Worm (Caenorhabditis elegans) whole organism, early embryonic: Measurements from ENCODE around the gene cope-1.

ENCODE experiments used
- B0310.2 ChIP-seq: sonication (generic microtip); optimal IDR thresholded peaks from 2 replicates; lab custom pipeline; 2016; ENCODE audit warnings: mild to moderate bottlenecking, missing genetic modification characterization, missing compliant biosample characterization
- F13C5.2 ChIP-seq: sonication (generic microtip); optimal IDR thresholded peaks from 2 replicates; lab custom pipeline; 2017; ENCODE audit warnings: mild to moderate bottlenecking, missing genetic modification characterization, inconsistent platforms, missing compliant biosample characterization
- aly-1 ChIP-seq: sonication (generic microtip); optimal IDR thresholded peaks from 2 replicates; lab custom pipeline; 2016; ENCODE audit warnings: missing genetic modification characterization, missing compliant biosample characterization
- ama-1 ChIP-seq: fragments of 150-350 bp; optimal IDR thresholded peaks from 2 replicates; lab custom pipeline; 2014
- ceh-13 ChIP-seq: fragments of 200-800 bp; sonication (Bioruptor generic); optimal IDR thresholded peaks from 2 replicates; lab custom pipeline; 2018; ENCODE audit warnings: mild to moderate bottlenecking, missing genetic modification characterization, missing compliant biosample characterization
- ceh-36 ChIP-seq: sonication (generic microtip); optimal IDR thresholded peaks from 2 replicates; lab custom pipeline; 2016; ENCODE audit warnings: missing genetic modification characterization, inconsistent platforms, missing compliant biosample characterization
- ets-7 ChIP-seq: sonication (generic microtip); optimal IDR thresholded peaks from 2 replicates; lab custom pipeline; 2016; ENCODE audit warnings: missing genotype, missing genetic modification characterization, missing compliant biosample characterization
- flt-1 ChIP-seq: fragments of 200-800 bp; sonication (Bioruptor generic); IDR thresholded peaks from 2 replicates; pipeline ENCODE4 v1.3.6; 2022; ENCODE audit warnings: missing genetic modification characterization, missing compliant biosample characterization
- hmbx-1 ChIP-seq: sonication (generic microtip); optimal IDR thresholded peaks from 2 replicates; lab custom pipeline; 2016; ENCODE audit warnings: mild to moderate bottlenecking, missing genetic modification characterization, missing compliant biosample characterization
- hmg-4 ChIP-seq: fragments of 200-800 bp; sonication (Bioruptor generic); optimal IDR thresholded peaks from 2 replicates; lab custom pipeline; 2018; ENCODE audit warnings: mild to moderate bottlenecking, missing genetic modification characterization, missing compliant biosample characterization
- hnd-1 ChIP-seq: sonication (generic microtip); optimal IDR thresholded peaks from 2 replicates; lab custom pipeline; 2016; ENCODE audit warnings: missing genetic modification characterization, missing compliant biosample characterization
- pes-1 ChIP-seq: fragments of 200-800 bp; sonication (Bioruptor generic); IDR thresholded peaks from 2 replicates; pipeline ENCODE4 v1.3.6; 2022; ENCODE audit warnings: missing genetic modification reagents, missing genetic modification characterization, missing compliant biosample characterization
- scrt-1 ChIP-seq: fragments of 200-800 bp; sonication (Bioruptor generic); IDR thresholded peaks from 2 replicates; pipeline ENCODE4 v1.3.6; 2022; ENCODE audit warnings: missing genetic modification characterization, missing compliant biosample characterization
- sea-1 ChIP-seq: fragments of 200-800 bp; sonication (Bioruptor generic); conservative IDR thresholded peaks from 2 replicates; pipeline ENCODE4 v1.3.6; 2022; ENCODE audit warnings: missing genetic modification characterization, missing compliant biosample characterization
- tbx-11 ChIP-seq: fragments of 200-800 bp; sonication (Bioruptor generic); IDR thresholded peaks from 2 replicates; pipeline ENCODE4 v1.3.6; 2022; ENCODE audit warnings: missing genetic modification characterization, missing compliant biosample characterization
- tbx-37 ChIP-seq: fragments of 200-800 bp; sonication (Bioruptor generic); conservative IDR thresholded peaks from 2 replicates; pipeline ENCODE4 v1.3.6; 2022; ENCODE audit warnings: missing genetic modification reagents, missing genetic modification characterization, missing compliant biosample characterization
- tra-4 ChIP-seq: sonication (generic microtip); optimal IDR thresholded peaks from 2 replicates; lab custom pipeline; 2017; ENCODE audit warnings: missing genetic modification characterization, missing compliant biosample characterization

cope-1 gene

ce11 chrIII:13385850-13386249 lies 40.2 kb upstream of the cope-1 start, which contains the start of gene T03F6.4:
T03F6.4 (plus strand) TSS chrIII:13386150.
- TF ChIP-seq F13C5.2 (tag; lab: Kevin White, UChicago) (no peak), hnd-1 (tag; lab: Kevin White, UChicago) (no peak), aly-1 (no peak), ama-1 (no peak), B0310.2 (tag; lab: Kevin White, UChicago) (no peak), hmbx-1 (tag; lab: Kevin White, UChicago) (no peak), tbx-37 (no peak), sea-1 (GFP tag; lab: Robert Waterston, UW) (no peak), flt-1 (no peak), scrt-1 (GFP tag; lab: Robert Waterston, UW) (no peak), hmg-4 (no peak), ets-7 (tag; lab: Kevin White, UChicago) (no peak), tbx-11 (no peak), ceh-13 (GFP tag; lab: Kevin White, UChicago) (no peak), pes-1 (no peak), tra-4 (tag; lab: Kevin White, UChicago) (no peak), ceh-36 (tag; lab: Kevin White, UChicago) (no peak)

ce11 chrIII:13388621-13389020 lies 37.4 kb upstream of the cope-1 start:
- TF ChIP-seq tra-4 (tag; lab: Kevin White, UChicago) (no peak), sea-1 (GFP tag; lab: Robert Waterston, UW) (no peak), flt-1 (no peak), scrt-1 (GFP tag; lab: Robert Waterston, UW) (no peak), ama-1 (no peak), hmbx-1 (tag; lab: Kevin White, UChicago) (no peak), F13C5.2 (tag; lab: Kevin White, UChicago) (no peak), aly-1 (no peak), pes-1 (no peak), tbx-37 (no peak), B0310.2 (tag; lab: Kevin White, UChicago) (no peak), ceh-36 (tag; lab: Kevin White, UChicago) (no peak), ceh-13 (GFP tag; lab: Kevin White, UChicago) (no peak), hmg-4 (no peak)

ce11 chrIII:13389078-13389477 lies 37.0 kb upstream of the cope-1 start, which contains the start of gene T03F6.3:
T03F6.3 (plus strand) TSS chrIII:13389395.
- TF ChIP-seq ceh-36 (tag; lab: Kevin White, UChicago), result no peak
- no peak for TF ChIP-seq tbx-11
- TF ChIP-seq hmg-4, result no peak
- no peak for TF ChIP-seq hmbx-1 (tag; lab: Kevin White, UChicago)
- no peak for TF ChIP-seq tra-4 (tag; lab: Kevin White, UChicago)
- no peak for TF ChIP-seq scrt-1 (GFP tag; lab: Robert Waterston, UW)
- no peak for TF ChIP-seq tbx-37
- TF ChIP-seq B0310.2 (tag; lab: Kevin White, UChicago), result no peak
- no peak for TF ChIP-seq sea-1 (GFP tag; lab: Robert Waterston, UW)
- TF ChIP-seq aly-1, result no peak
- TF ChIP-seq flt-1, result no peak
- TF ChIP-seq F13C5.2 (tag; lab: Kevin White, UChicago), result no peak
- TF ChIP-seq ets-7 (tag; lab: Kevin White, UChicago), result no peak
- no peak for TF ChIP-seq ceh-13 (GFP tag; lab: Kevin White, UChicago)
- TF ChIP-seq hnd-1 (tag; lab: Kevin White, UChicago), result no peak
- TF ChIP-seq pes-1, result no peak
- TF ChIP-seq ama-1, result no peak

- TF ChIP-seq hmbx-1 (tag; lab: Kevin White, UChicago), result no peak
- TF ChIP-seq pes-1, result no peak
- TF ChIP-seq flt-1, result no peak
- no peak for TF ChIP-seq scrt-1 (GFP tag; lab: Robert Waterston, UW)
- no peak for TF ChIP-seq sea-1 (GFP tag; lab: Robert Waterston, UW)
- no peak for TF ChIP-seq F13C5.2 (tag; lab: Kevin White, UChicago)
- TF ChIP-seq tra-4 (tag; lab: Kevin White, UChicago), result no peak
- TF ChIP-seq tbx-11, result no peak
Observed at ce11 chrIII:13390789-13391188, 35.3 kb upstream of the cope-1 start.

- TF ChIP-seq sea-1 (GFP tag; lab: Robert Waterston, UW) (no peak), B0310.2 (tag; lab: Kevin White, UChicago) (no peak), scrt-1 (GFP tag; lab: Robert Waterston, UW) (no peak), hmg-4 (no peak), tra-4 (tag; lab: Kevin White, UChicago) (no peak), aly-1 (no peak), tbx-11 (no peak), ceh-13 (GFP tag; lab: Kevin White, UChicago) (no peak), hnd-1 (tag; lab: Kevin White, UChicago) (no peak), flt-1 (no peak), ets-7 (tag; lab: Kevin White, UChicago) (no peak), pes-1 (no peak), ama-1 (no peak), F13C5.2 (tag; lab: Kevin White, UChicago) (no peak), tbx-37 (no peak)
Observed at ce11 chrIII:13393239-13393638, 32.8 kb upstream of the cope-1 start, which contains the start of gene dnj-17. dnj-17 (minus strand) TSS chrIII:13393339.

ce11 chrIII:13393647-13394046 lies 32.4 kb upstream of the cope-1 start, which contains the start of gene qdpr-1:
qdpr-1 (plus strand) TSS chrIII:13393910.
- TF ChIP-seq hmbx-1 (tag; lab: Kevin White, UChicago) (no peak), pes-1 (no peak), tbx-11 (no peak), flt-1 (no peak), sea-1 (GFP tag; lab: Robert Waterston, UW) (no peak), tra-4 (tag; lab: Kevin White, UChicago) (no peak), ets-7 (tag; lab: Kevin White, UChicago) (no peak), F13C5.2 (tag; lab: Kevin White, UChicago) (no peak), ama-1 (no peak), ceh-13 (GFP tag; lab: Kevin White, UChicago) (no peak)

- TF ChIP-seq pes-1, result no peak
- no peak for TF ChIP-seq aly-1
- no peak for TF ChIP-seq hmbx-1 (tag; lab: Kevin White, UChicago)
- TF ChIP-seq ama-1, result no peak
- no peak for TF ChIP-seq ceh-13 (GFP tag; lab: Kevin White, UChicago)
- TF ChIP-seq flt-1, result no peak
- no peak for TF ChIP-seq tbx-11
Observed at ce11 chrIII:13395262-13395661, 30.8 kb upstream of the cope-1 start, which contains the start of gene F11F1.1. F11F1.1 (plus strand) TSS chrIII:13395562.
